Worm (Caenorhabditis elegans) whole organism, young adult: Measurements from ENCODE around the gene hal-3.

Experiments
- B0035.1 ChIP-seq: sonication (generic microtip); optimal IDR thresholded peaks from 2 replicates; lab custom pipeline; 2016; ENCODE audit warnings: missing genetic modification characterization, mild to moderate bottlenecking, missing compliant biosample characterization, missing genotype, missing genetic modification reagents
- D2030.7 ChIP-seq: fragments of 200-800 bp; sonication (Bioruptor generic); IDR thresholded peaks from 2 replicates; pipeline ENCODE4 v1.3.6; 2022; ENCODE audit warnings: missing genetic modification reagents, missing genetic modification characterization, missing compliant biosample characterization
- F23B12.7 ChIP-seq: sonication (generic microtip); optimal IDR thresholded peaks from 2 replicates; lab custom pipeline; 2017; ENCODE audit warnings: missing genetic modification characterization, mild to moderate bottlenecking, missing compliant biosample characterization, antibody characterized with exemption, moderate library complexity; ENCODE audit not compliant: insufficient read depth
- F39B2.1 ChIP-seq: fragments of 200-800 bp; sonication (Bioruptor generic); IDR thresholded peaks from 2 replicates; pipeline ENCODE4 v1.3.6; 2022; ENCODE audit warnings: missing genetic modification reagents, missing genetic modification characterization, missing compliant biosample characterization
- K11D2.4 ChIP-seq: fragments of 200-800 bp; sonication (Bioruptor generic); IDR thresholded peaks from 2 replicates; pipeline ENCODE4 v1.3.6; 2022; ENCODE audit warnings: missing genetic modification reagents, missing genetic modification characterization, missing compliant biosample characterization
- T07F8.4 ChIP-seq: sonication (generic microtip); optimal IDR thresholded peaks from 2 replicates; lab custom pipeline; 2016; ENCODE audit warnings: mild to moderate bottlenecking, missing genetic modification characterization, moderate library complexity, missing compliant biosample characterization
- T26A5.8 ChIP-seq: sonication (generic microtip); optimal IDR thresholded peaks from 2 replicates; lab custom pipeline; 2016; ENCODE audit warnings: missing genetic modification characterization, missing compliant biosample characterization
- ZK185.1 ChIP-seq: sonication (generic microtip); optimal IDR thresholded peaks from 2 replicates; lab custom pipeline; 2016; ENCODE audit warnings: mild to moderate bottlenecking, missing genetic modification characterization, missing compliant biosample characterization; ENCODE audit not compliant: poor library complexity, severe bottlenecking
- akir-1 ChIP-seq: fragments of 200-800 bp; sonication (Bioruptor generic); optimal IDR thresholded peaks from 2 replicates; lab custom pipeline; 2018; ENCODE audit warnings: mild to moderate bottlenecking, missing genetic modification characterization, moderate library complexity, missing compliant biosample characterization
- attf-5 ChIP-seq: fragments of 200-800 bp; sonication (Bioruptor generic); optimal IDR thresholded peaks from 2 replicates; lab custom pipeline; 2018; ENCODE audit warnings: mild to moderate bottlenecking, missing genetic modification characterization, missing compliant biosample characterization
- hmg-1.2 ChIP-seq: fragments of 200-800 bp; sonication (Bioruptor generic); IDR thresholded peaks from 2 replicates; pipeline ENCODE4 v1.3.6; 2022; ENCODE audit warnings: missing genetic modification reagents, missing genetic modification characterization, missing compliant biosample characterization
- hmg-20 ChIP-seq: fragments of 200-800 bp; sonication (Bioruptor generic); IDR thresholded peaks from 2 replicates; pipeline ENCODE4 v1.3.6; 2022; ENCODE audit warnings: missing genetic modification reagents, missing genetic modification characterization, missing compliant biosample characterization
- let-607 ChIP-seq, 2 experiments: fragments of 200-800 bp in 1 of 2; sonication (Bioruptor generic) in 1 of 2; sonication (generic microtip) in 1 of 2; optimal IDR thresholded peaks; 2 replicates each; lab custom pipeline; 2016 to 2018; ENCODE audit warnings: mild to moderate bottlenecking in 2 of 2, missing compliant biosample characterization in 2 of 2, missing genetic modification characterization in 2 of 2, moderate library complexity in 2 of 2, missing genotype in 1 of 2
- lin-26 ChIP-seq: fragments of 200-800 bp; sonication (Bioruptor generic); IDR thresholded peaks from 2 replicates; pipeline ENCODE4 v1.3.6; 2022; ENCODE audit warnings: missing genetic modification reagents, missing genetic modification characterization, missing compliant biosample characterization
- lir-1 ChIP-seq: fragments of 200-800 bp; sonication (Bioruptor generic); conservative IDR thresholded peaks from 2 replicates; pipeline ENCODE4 v1.3.6; 2022; ENCODE audit warnings: missing genetic modification reagents, missing genetic modification characterization, missing compliant biosample characterization
- lsl-1 ChIP-seq: fragments of 200-800 bp; sonication (Bioruptor generic); optimal IDR thresholded peaks from 2 replicates; lab custom pipeline; 2018; ENCODE audit warnings: mild to moderate bottlenecking, missing genetic modification characterization, moderate library complexity, missing compliant biosample characterization
- madf-10 ChIP-seq: sonication (generic microtip); optimal IDR thresholded peaks from 2 replicates; lab custom pipeline; 2016; ENCODE audit warnings: mild to moderate bottlenecking, missing genetic modification characterization, missing compliant biosample characterization
- madf-8 ChIP-seq: fragments of 200-800 bp; sonication (Bioruptor generic); conservative IDR thresholded peaks from 2 replicates; pipeline ENCODE4 v1.3.6; 2022; ENCODE audit warnings: missing genetic modification reagents, missing genetic modification characterization, missing compliant biosample characterization
- mes-4 ChIP-seq: sonication (generic microtip); optimal IDR thresholded peaks from 2 replicates; lab custom pipeline; 2016; ENCODE audit warnings: missing genotype, missing genetic modification characterization, missing compliant biosample characterization
- nfya-1 ChIP-seq: sonication (generic microtip); optimal IDR thresholded peaks from 2 replicates; lab custom pipeline; 2017; ENCODE audit warnings: antibody characterized with exemption, missing compliant biosample characterization, missing genetic modification characterization, borderline replicate concordance; ENCODE audit not compliant: insufficient read depth
- nfyb-1 ChIP-seq: fragments of 200-800 bp; sonication (Bioruptor generic); IDR thresholded peaks from 2 replicates; pipeline ENCODE4 v1.3.6; 2022; ENCODE audit warnings: missing genetic modification reagents, missing genetic modification characterization, missing compliant biosample characterization
- nhr-80 ChIP-seq: sonication (generic microtip); optimal IDR thresholded peaks from 2 replicates; lab custom pipeline; 2016; ENCODE audit warnings: missing genetic modification characterization, missing compliant biosample characterization
- pha-4 ChIP-seq: fragments of 150-350 bp; sonication (generic microtip); optimal IDR thresholded peaks from 2 replicates; lab custom pipeline; 2014; ENCODE audit warnings: missing biosample characterization, missing genetic modification reagents, missing genetic modification characterization
- snpc-1.3 ChIP-seq: sonication (generic microtip); optimal IDR thresholded peaks from 2 replicates; lab custom pipeline; 2017; ENCODE audit warnings: missing genetic modification characterization, mild to moderate bottlenecking, missing compliant biosample characterization, antibody characterized with exemption, moderate library complexity, missing genotype, missing genetic modification reagents; ENCODE audit not compliant: insufficient read depth
- tlf-1 ChIP-seq: fragments of 200-800 bp; sonication (Bioruptor generic); optimal IDR thresholded peaks from 2 replicates; lab custom pipeline; 2018; ENCODE audit warnings: mild to moderate bottlenecking, missing genetic modification characterization, missing compliant biosample characterization
- unc-62 ChIP-seq: fragments of 150-350 bp; optimal IDR thresholded peaks from 2 replicates; lab custom pipeline; 2014; ENCODE audit warnings: missing biosample characterization, missing genetic modification reagents, missing genetic modification characterization
- zim-3 ChIP-seq: sonication (generic microtip); optimal IDR thresholded peaks from 2 replicates; lab custom pipeline; 2017; ENCODE audit warnings: mild to moderate bottlenecking, missing genetic modification characterization, moderate library complexity, missing compliant biosample characterization
- ztf-26 ChIP-seq: sonication (generic microtip); optimal IDR thresholded peaks from 2 replicates; lab custom pipeline; 2017; ENCODE audit warnings: missing genetic modification characterization, missing compliant biosample characterization

Gene hal-3

DNA sequence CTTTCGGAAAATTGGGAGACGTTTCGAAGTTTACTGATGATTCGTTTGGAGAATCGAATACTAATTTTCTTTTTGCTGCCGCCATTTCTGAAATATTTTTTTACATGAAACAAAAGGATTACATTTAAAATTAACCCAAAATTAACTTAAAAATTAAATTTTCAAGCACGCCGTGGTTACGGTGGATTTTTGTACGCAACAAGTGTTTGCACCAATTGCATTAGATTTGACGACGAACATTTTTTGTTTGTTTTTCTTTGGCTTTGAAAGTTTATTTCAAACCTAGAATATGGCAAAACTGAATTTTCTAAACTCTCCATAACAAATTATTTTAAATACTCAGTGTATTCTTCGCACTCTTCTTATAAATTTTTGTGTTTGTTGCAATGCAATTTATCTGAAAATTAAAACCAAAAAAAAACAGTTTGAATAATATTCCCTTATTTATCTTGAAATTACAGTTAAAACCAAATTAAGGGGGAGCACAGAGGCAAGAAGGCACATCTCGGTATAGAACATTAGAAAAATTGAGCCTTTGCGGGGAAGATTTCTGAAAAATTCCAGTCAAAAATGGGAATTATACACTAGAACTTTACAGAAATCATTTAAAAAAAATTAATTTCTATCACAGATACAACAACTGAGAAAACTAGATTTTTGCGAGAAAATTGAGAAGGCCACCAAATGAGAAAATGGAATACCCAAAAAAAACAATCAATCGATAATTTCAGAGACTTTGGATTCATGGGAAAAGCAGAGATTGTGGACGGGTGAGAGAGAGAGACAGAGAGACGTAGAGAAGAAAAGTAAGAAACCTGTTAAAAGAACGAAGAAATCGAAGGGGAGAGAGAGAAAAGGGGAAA is at the start of gene hal-3 (continued):
- TF ChIP-seq snpc-1.3 (tag; lab: Kevin White, UChicago) = no peak
- TF ChIP-seq madf-10 = no peak
- TF ChIP-seq T07F8.4 (tag; lab: Kevin White, UChicago) = no peak

DNA sequence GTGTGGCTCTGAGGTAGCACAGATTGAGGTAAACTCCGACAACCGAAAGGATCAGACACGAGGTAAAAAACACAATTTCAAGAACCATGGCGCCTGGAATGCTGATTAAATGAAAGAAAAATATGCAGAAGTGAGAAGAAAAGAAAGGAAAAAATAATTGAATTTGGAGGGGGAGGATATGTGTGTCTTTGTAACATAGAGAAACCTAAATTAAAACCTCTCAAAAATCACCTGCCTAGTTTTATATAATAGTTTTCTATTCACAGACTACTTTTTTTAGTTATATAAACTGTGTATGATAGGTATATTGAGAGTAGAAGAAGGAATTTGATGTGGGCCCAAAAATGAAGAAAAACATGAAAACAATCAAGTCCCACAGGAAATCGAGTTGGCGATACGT is 48.7 kb upstream of the hal-3 start, which contains the start of gene ZK1320.5:
ZK1320.5 (minus strand) TSS at position 101 of the 400 bp plus-strand sequence.
- no peak for TF ChIP-seq pha-4 (tag; lab: Kevin White, UChicago)
- no peak for TF ChIP-seq lir-1 (GFP tag; lab: Robert Waterston, UW)
- no peak for TF ChIP-seq lsl-1
- TF ChIP-seq F39B2.1 (GFP tag; lab: Robert Waterston, UW) = no peak

DNA sequence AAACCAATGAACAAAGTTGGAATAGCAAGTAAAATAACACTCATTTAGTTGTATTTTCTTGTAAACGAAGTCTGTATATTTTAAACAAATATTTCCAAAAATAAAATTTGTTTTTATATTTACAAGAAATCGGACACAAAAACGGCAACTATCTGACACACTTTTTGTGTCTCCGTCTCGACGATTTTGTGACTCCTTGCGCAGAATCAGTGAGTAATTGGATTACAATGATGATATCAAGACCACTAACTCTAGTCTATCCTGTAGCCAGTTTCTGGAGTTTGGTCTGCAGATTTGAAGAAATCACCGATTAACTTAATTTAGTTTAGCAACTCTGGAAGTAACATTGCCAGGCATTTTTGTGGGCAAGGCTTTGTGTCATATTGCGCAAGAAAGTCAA is 45.9 kb upstream of the hal-3 start, which contains the start of gene cyp-13A10:
cyp-13A10 (minus strand) TSS at position 88 of the 400 bp plus-strand sequence.
- TF ChIP-seq F23B12.7 (tag; lab: Kevin White, UChicago) (no peak), K11D2.4 (no peak), tlf-1 (GFP tag; lab: Kevin White, UChicago) (no peak)

DNA sequence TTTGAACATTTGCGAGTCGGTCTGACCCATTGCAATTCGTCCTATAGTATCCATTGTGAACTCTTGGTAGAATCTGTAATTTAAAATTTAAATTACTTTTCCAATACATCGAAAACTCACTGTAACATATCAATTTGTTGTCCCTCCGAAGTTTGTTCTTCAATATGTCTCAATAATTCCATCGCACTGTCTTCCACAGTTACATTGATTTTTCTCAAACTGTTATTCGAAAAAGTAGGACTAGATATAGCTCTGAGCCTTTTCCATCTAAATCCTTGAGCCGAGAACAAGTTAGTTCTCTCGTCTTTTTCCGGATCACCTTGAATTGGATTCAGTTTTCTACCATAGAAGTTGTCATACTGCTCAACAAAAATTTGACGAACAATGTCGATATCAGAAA is 45.2 kb upstream of the hal-3 start:
- no peak for TF ChIP-seq tlf-1 (GFP tag; lab: Kevin White, UChicago)
- no peak for TF ChIP-seq B0035.1 (tag; lab: Kevin White, UChicago)
- no peak for TF ChIP-seq D2030.7
- no peak for TF ChIP-seq unc-62 (GFP tag; lab: Kevin White, UChicago)
- TF ChIP-seq ZK185.1 (tag; lab: Kevin White, UChicago) = no peak
- no peak for TF ChIP-seq ztf-26 (tag; lab: Kevin White, UChicago)
- no peak for TF ChIP-seq madf-8 (GFP tag; lab: Robert Waterston, UW)
- TF ChIP-seq nfyb-1 (GFP tag; lab: Robert Waterston, UW) = no peak
- TF ChIP-seq attf-5 (GFP tag; lab: Kevin White, UChicago) = no peak
- TF ChIP-seq hmg-20 (GFP tag; lab: Robert Waterston, UW) = no peak
- TF ChIP-seq lin-26 (GFP tag; lab: Robert Waterston, UW) = no peak
- no peak for TF ChIP-seq hmg-1.2 (GFP tag; lab: Robert Waterston, UW)

DNA sequence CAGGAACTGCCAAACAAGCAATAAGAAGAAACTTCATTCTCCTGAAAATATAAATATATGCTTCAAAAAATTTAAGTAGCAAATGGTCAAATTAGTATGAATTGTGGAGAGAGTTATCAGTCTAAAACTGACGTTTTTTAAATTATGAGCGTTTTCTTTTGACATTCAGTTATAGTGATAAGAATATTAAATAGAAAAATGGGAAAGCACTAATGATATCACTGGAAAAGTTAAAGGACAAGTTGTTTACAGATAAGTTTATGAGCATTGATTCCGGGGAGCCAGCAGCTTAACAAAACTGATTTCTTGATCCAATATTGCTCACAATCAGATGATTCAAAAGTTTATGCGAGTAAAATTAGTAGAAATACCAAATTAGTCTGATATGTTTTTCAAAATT is 43.5 kb upstream of the hal-3 start, which contains the start of gene ZK1320.3:
ZK1320.3 (minus strand) TSS at position 41 of the 400 bp plus-strand sequence.
- TF ChIP-seq hmg-1.2 (GFP tag; lab: Robert Waterston, UW) = no peak
- no peak for TF ChIP-seq zim-3
- TF ChIP-seq nhr-80 (tag; lab: Kevin White, UChicago) = peak; percentile 56
- no peak for TF ChIP-seq akir-1 (GFP tag; lab: Kevin White, UChicago)
- no peak for TF ChIP-seq mes-4 (tag; lab: Kevin White, UChicago)
- TF ChIP-seq nfya-1 (tag; lab: Kevin White, UChicago) = no peak

DNA sequence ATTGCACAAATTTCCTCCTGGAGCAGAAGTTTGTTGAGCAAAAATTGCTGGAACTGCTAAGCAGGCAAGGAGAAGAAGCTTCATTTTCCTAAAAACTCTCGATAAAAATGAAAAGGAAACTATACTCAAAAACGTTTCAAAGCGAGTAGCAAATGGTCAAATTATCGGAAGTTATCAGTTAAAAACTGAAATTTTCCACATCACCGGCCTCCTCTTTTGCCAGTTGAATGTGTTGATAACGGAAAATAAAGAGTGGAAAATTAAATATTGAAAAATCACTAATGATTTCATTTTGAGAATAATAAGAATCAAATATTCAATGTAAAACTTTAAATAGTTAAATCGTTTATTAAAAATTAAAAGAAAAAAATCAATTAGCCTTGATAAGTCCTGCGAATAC is 42.0 kb upstream of the hal-3 start, which contains the start of gene ZK1320.2:
ZK1320.2 (minus strand) TSS at position 88 of the 400 bp plus-strand sequence.
- TF ChIP-seq let-607 (tag; optimal IDR thresholded peaks at IDR 0.05; lab: Kevin White, UChicago) (peak in 1 of 2 experiments; percentile 7), T26A5.8 (tag; lab: Kevin White, UChicago) (no peak), nhr-80 (tag; lab: Kevin White, UChicago) (peak; percentile 48)
- TF ChIP-seq, all 124 proteins: peak for 2
